Worm (Caenorhabditis elegans): ENCODE results near the gene Y57G11C.22.

ce11 chrIV:14828218-14828617 is 8.8 kb upstream of the Y57G11C.22 start:
- no peak for TF ChIP-seq flt-1 (GFP tag; IDR thresholded peaks at IDR 0.05)
- no peak for TF ChIP-seq med-1 (GFP tag; optimal IDR thresholded peaks at IDR 0.05; ENCODE audit: insufficient read depth)
- TF ChIP-seq tab-1 (GFP tag; IDR thresholded peaks at IDR 0.05) = no peak

All from whole organism, midembryonic.